Worm (Caenorhabditis elegans) whole organism, mixed stage, embryonic: ENCODE measurements around the gene nfyb-1.

ENCODE experiments used
- ces-1 ChIP-seq: fragments of 150-350 bp; optimal IDR thresholded peaks from 2 replicates; lab custom pipeline; 2014; ENCODE audit warnings: missing biosample characterization, missing genetic modification reagents, missing genetic modification characterization
- elt-1 ChIP-seq: sonication (generic microtip); optimal IDR thresholded peaks from 2 replicates; lab custom pipeline; 2017; ENCODE audit warnings: missing genetic modification characterization, mild to moderate bottlenecking, missing compliant biosample characterization, antibody characterized with exemption, moderate library complexity, borderline replicate concordance; ENCODE audit not compliant: insufficient read depth
- elt-3 ChIP-seq: fragments of 150-350 bp; optimal IDR thresholded peaks from 2 replicates; lab custom pipeline; 2014; ENCODE audit warnings: missing biosample characterization, missing genetic modification characterization
- mls-2 ChIP-seq: sonication (generic microtip); optimal IDR thresholded peaks from 2 replicates; lab custom pipeline; 2016; ENCODE audit warnings: mild to moderate bottlenecking, missing genetic modification characterization, moderate library complexity, missing compliant biosample characterization
- nhr-12 ChIP-seq: fragments of 150-350 bp; optimal IDR thresholded peaks from 2 replicates; lab custom pipeline; 2014; ENCODE audit warnings: missing biosample characterization, missing genetic modification characterization
- nhr-28 ChIP-seq: fragments of 150-350 bp; optimal IDR thresholded peaks from 2 replicates; lab custom pipeline; 2014; ENCODE audit warnings: missing biosample characterization, missing genetic modification characterization
- pha-4 ChIP-seq: fragments of 150-350 bp; optimal IDR thresholded peaks from 2 replicates; lab custom pipeline; 2018; ENCODE audit warnings: missing biosample characterization, missing genetic modification reagents, missing genetic modification characterization
- unc-39 ChIP-seq: fragments of 150-350 bp; optimal IDR thresholded peaks from 2 replicates; lab custom pipeline; 2014; ENCODE audit warnings: missing biosample characterization, missing genetic modification characterization
- ztf-11 ChIP-seq: fragments of 150-350 bp; optimal IDR thresholded peaks from 2 replicates; lab custom pipeline; 2014; ENCODE audit warnings: missing biosample characterization, missing genetic modification characterization

DNA sequence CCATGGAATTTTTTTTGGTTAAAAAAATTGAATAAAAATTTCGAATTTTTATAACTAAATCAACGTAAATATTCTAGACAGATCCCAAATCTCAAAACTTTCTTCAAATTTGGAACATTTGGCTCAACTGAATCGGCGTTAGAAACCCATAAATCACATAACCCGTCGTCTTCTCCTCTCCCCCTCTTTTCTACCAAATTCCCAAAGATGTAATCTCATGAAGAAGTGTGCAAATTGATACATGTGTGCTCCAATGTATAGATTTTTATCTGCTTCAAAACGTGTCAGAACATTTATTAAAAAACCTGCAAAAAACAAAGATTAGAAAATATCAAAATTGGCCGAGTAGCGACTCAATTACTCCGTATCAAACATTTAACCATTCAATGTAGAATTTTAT is 45.5 kb upstream of the nfyb-1 start:
- no peak for TF ChIP-seq elt-3
- no peak for TF ChIP-seq mls-2 (tag; lab: Kevin White, UChicago)
- TF ChIP-seq nhr-12 (tag; lab: Kevin White, UChicago), result no peak
- TF ChIP-seq unc-39 (tag; lab: Kevin White, UChicago), result no peak
- TF ChIP-seq ztf-11 (tag; lab: Kevin White, UChicago), result no peak
- TF ChIP-seq pha-4 (tag; lab: Kevin White, UChicago), result no peak
- no peak for TF ChIP-seq ces-1 (GFP tag; lab: Kevin White, UChicago)
- no peak for TF ChIP-seq elt-1
- no peak for TF ChIP-seq nhr-28 (tag; lab: Kevin White, UChicago)
